Worm (Caenorhabditis elegans) whole organism, L1 larva: Measurements from ENCODE around the gene gst-39.

Experiments used
- F16B12.6 ChIP-seq: fragments of 150-350 bp; optimal IDR thresholded peaks from 2 replicates; lab custom pipeline; 2014; ENCODE audit warnings: missing biosample characterization, missing genetic modification characterization
- alr-1 ChIP-seq: fragments of 200-800 bp; sonication (Bioruptor generic); optimal IDR thresholded peaks from 2 replicates; lab custom pipeline; 2018; ENCODE audit warnings: borderline replicate concordance, mild to moderate bottlenecking, missing genetic modification characterization, missing compliant biosample characterization
- aly-2 ChIP-seq: fragments of 150-350 bp; optimal IDR thresholded peaks from 2 replicates; lab custom pipeline; 2014; ENCODE audit warnings: missing biosample characterization, missing genetic modification characterization
- ama-1 ChIP-seq: fragments of 150-350 bp; optimal IDR thresholded peaks from 2 replicates; lab custom pipeline; 2014
- fos-1 ChIP-seq: fragments of 150-350 bp; optimal IDR thresholded peaks from 2 replicates; lab custom pipeline; 2014; ENCODE audit warnings: missing biosample characterization, missing genetic modification characterization
- lir-3 ChIP-seq: sonication (generic microtip); optimal IDR thresholded peaks from 2 replicates; lab custom pipeline; 2016; ENCODE audit warnings: mild to moderate bottlenecking, missing genetic modification characterization, moderate library complexity, missing compliant biosample characterization; ENCODE audit not compliant: poor library complexity
- mep-1 ChIP-seq: fragments of 150-350 bp; optimal IDR thresholded peaks from 2 replicates; lab custom pipeline; 2014; ENCODE audit warnings: missing biosample characterization, missing genetic modification characterization
- nhr-11 ChIP-seq: fragments of 150-350 bp; optimal IDR thresholded peaks from 2 replicates; lab custom pipeline; 2014; ENCODE audit warnings: missing biosample characterization, missing genetic modification characterization
- nhr-28 ChIP-seq: fragments of 150-350 bp; optimal IDR thresholded peaks from 2 replicates; lab custom pipeline; 2014; ENCODE audit warnings: missing biosample characterization, missing genetic modification characterization
- nhr-47 ChIP-seq: sonication (generic microtip); optimal IDR thresholded peaks from 2 replicates; lab custom pipeline; 2016; ENCODE audit warnings: mild to moderate bottlenecking, missing genetic modification characterization, moderate library complexity, missing compliant biosample characterization
- skn-1 ChIP-seq: fragments of 150-350 bp; optimal IDR thresholded peaks from 2 replicates; lab custom pipeline; 2014; ENCODE audit warnings: missing biosample characterization, missing genetic modification characterization
- snpc-4 ChIP-seq: fragments of 150-350 bp; optimal IDR thresholded peaks from 2 replicates; lab custom pipeline; 2014; ENCODE audit warnings: missing biosample characterization, missing genetic modification characterization

- no peak for TF ChIP-seq ama-1 (lab: Kevin White, UChicago)
- no peak for TF ChIP-seq nhr-11 (tag; lab: Kevin White, UChicago)
- TF ChIP-seq skn-1 (tag; lab: Kevin White, UChicago) = no peak
- no peak for TF ChIP-seq nhr-28 (tag; lab: Kevin White, UChicago)
- TF ChIP-seq mep-1 (tag; lab: Kevin White, UChicago) = no peak
- TF ChIP-seq aly-2 (tag; lab: Kevin White, UChicago) = no peak
- no peak for TF ChIP-seq snpc-4 (tag; lab: Kevin White, UChicago)
- TF ChIP-seq F16B12.6 = no peak
- TF ChIP-seq fos-1 (tag; lab: Kevin White, UChicago) = no peak
- no peak for TF ChIP-seq nhr-47
- TF ChIP-seq alr-1 (tag; lab: Kevin White, UChicago) = no peak
- no peak for TF ChIP-seq lir-3 (tag; lab: Kevin White, UChicago)
These were observed 1.9 kb downstream of the gst-39 start, which contains the start of gene gst-29 for ce11 chrII:15169811-15170282.
